Fruit fly (Drosophila melanogaster) Kc167 (cell line): ENCODE measurements around the gene CG13012.

Source experiments
- Myc ChIP-seq: fragments of >200 bp; optimal IDR thresholded peaks from 2 replicates; lab custom pipeline; 2017; ENCODE audit warnings: missing external identifiers
- Sin3A ChIP-seq: fragments of >200 bp; optimal IDR thresholded peaks from 2 replicates; lab custom pipeline; 2018; ENCODE audit warnings: missing external identifiers
- insv ChIP-seq: fragments of >200 bp; optimal IDR thresholded peaks from 3 replicates; lab custom pipeline; 2018; ENCODE audit warnings: missing external identifiers
- psq ChIP-seq: fragments of >200 bp; optimal IDR thresholded peaks from 2 replicates; lab custom pipeline; 2017; ENCODE audit warnings: missing external identifiers
- ttk ChIP-seq: sonication (Bioruptor generic); optimal IDR thresholded peaks from 2 replicates; lab custom pipeline; 2017; ENCODE audit warnings: missing external identifiers

DNA sequence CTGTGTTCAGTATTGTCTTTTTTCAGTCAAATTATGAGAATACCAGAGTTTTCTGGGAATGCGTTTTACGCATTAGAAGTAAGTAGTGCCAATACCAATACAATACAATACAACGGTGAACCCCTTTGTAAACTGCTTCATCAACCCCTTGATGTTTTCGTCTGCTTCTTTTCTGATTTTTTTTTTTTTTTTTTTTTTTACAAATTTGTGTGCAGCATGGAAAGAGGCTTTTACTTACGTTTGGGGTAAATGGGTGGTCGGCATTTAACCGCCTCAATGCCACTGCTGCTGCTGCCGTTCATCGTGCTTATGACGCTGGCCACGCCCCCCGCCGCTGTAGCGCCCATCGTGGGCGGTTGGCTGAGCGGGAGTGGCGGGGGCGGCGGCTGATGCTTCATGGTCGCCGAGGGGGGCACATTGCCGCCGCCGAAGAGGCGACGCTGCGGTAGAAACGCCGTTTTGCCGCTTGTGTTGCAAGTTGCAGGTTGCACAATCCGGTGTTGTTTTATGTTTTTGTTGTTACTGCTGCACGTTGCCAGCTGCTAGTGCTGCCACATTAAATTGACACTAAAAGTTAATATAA lies 17.3 kb upstream of the CG13012 start:
- TF ChIP-seq insv (lab: Kevin White, UChicago) (no peak), psq (lab: Kevin White, UChicago) (no peak), ttk (lab: Kevin White, UChicago) (no peak), Sin3A (lab: Kevin White, UChicago) (no peak), Myc (lab: Kevin White, UChicago) (no peak)
